Fruit fly (Drosophila melanogaster): ENCODE results near the gene Herp.
A peak's percentile ranks its signal among the peaks of the same experiment; 100 is the strongest.

The Herp gene

DNA sequence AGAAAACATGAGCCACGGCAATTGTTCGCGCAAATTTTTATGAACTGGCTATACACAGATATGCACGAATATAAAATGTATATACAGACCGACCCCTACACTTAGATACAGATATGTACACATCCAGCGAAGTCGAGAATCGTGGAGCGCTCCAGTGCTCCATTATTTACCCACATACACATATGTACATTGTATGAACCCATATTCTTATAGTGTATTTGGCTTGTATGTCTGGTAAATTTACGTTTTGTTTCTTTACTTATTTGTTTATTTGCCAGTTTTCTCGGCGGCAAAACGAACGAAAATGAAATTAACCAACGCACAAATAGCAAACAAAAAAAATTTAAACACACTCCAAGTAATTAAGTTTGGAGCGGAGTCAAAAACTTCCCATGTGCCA lies 13.5 kb upstream of the Herp start (continued):
- TF ChIP-seq MTF-1 (GFP tag; optimal IDR thresholded peaks at IDR 0.05; ENCODE audit: borderline replicate concordance) (peak; percentile 77), nmo (GFP tag; optimal IDR thresholded peaks at IDR 0.05) (no peak), Spps (tag; optimal IDR thresholded peaks at IDR 0.05) (no peak), trem (tag; optimal IDR thresholded peaks at IDR 0.05) (no peak), slou (GFP tag; optimal IDR thresholded peaks at IDR 0.05) (peak; percentile 41), Sry-β (GFP tag; optimal IDR thresholded peaks at IDR 0.05) (peak; percentile 12), wdn (GFP tag; IDR thresholded peaks at IDR 0.05) (peak; percentile 37; the same call in 1 of the 2 replicates), salm (tag; optimal IDR thresholded peaks at IDR 0.05) (no peak), Optix (GFP tag; IDR thresholded peaks at IDR 0.05) (no peak), CG11093 (GFP tag; IDR thresholded peaks at IDR 0.05) (0 out of 3 replicates have a peak, but pooled peaks have one; percentile 30), ro (GFP tag; IDR thresholded peaks at IDR 0.05) (no peak), CG6654 (GFP tag; optimal IDR thresholded peaks at IDR 0.05) (no peak), CG9727 (GFP tag; optimal IDR thresholded peaks at IDR 0.05) (peak; percentile 56), CG17186 (GFP tag; optimal IDR thresholded peaks at IDR 0.05) (peak; percentile 26), tgo (GFP tag; IDR thresholded peaks at IDR 0.05) (peak; percentile 27; the same call in 1 of the 3 replicates), Awh (GFP tag; IDR thresholded peaks at IDR 0.05) (peak; percentile 84), ac (GFP tag; optimal IDR thresholded peaks at IDR 0.05) (no peak), CG13296 (GFP tag; optimal IDR thresholded peaks at IDR 0.05) (peak; percentile 83), gcm2 (GFP tag; optimal IDR thresholded peaks at IDR 0.05) (peak; percentile 3), nau (GFP tag; optimal IDR thresholded peaks at IDR 0.05) (peak; percentile 68), CG2712 (tag; optimal IDR thresholded peaks at IDR 0.05) (peak; percentile 34), CG7556 (GFP tag; optimal IDR thresholded peaks at IDR 0.05) (peak; percentile 34), Sry-δ (GFP tag; optimal IDR thresholded peaks at IDR 0.05) (peak; percentile 1), CG12299 (tag; optimal IDR thresholded peaks at IDR 0.05) (peak; percentile 76), Deaf1 (tag; optimal IDR thresholded peaks at IDR 0.05) (peak; percentile 22), CG12391 (tag; optimal IDR thresholded peaks at IDR 0.05) (no peak), kni (GFP tag; optimal IDR thresholded peaks at IDR 0.05) (peak; percentile 89), chm (GFP tag; IDR thresholded peaks at IDR 0.05) (peak; percentile 62; the same call in 1 of the 2 replicates), pan (optimal IDR thresholded peaks at IDR 0.05) (no peak), pan (GFP tag; optimal IDR thresholded peaks at IDR 0.05 in 1 of 2, IDR thresholded peaks at IDR 0.05 in 1 of 2) (peak in 1 of 2 experiments; percentile 43), CG5180 (GFP tag; optimal IDR thresholded peaks at IDR 0.05) (peak; percentile 32), CG15601 (tag; optimal IDR thresholded peaks at IDR 0.05) (peak; percentile 61), Pdp1 (GFP tag; optimal IDR thresholded peaks at IDR 0.05) (peak in 1 of 2 experiments; percentile 21), ftz-f1 (GFP tag; optimal IDR thresholded peaks at IDR 0.05) (no peak), CG33213 (GFP tag; optimal IDR thresholded peaks at IDR 0.05) (peak; percentile 69), CG11723 (GFP tag; optimal IDR thresholded peaks at IDR 0.05) (peak; percentile 13), PHDP (tag; optimal IDR thresholded peaks at IDR 0.05) (peak; percentile 57), CG13624 (GFP tag; optimal IDR thresholded peaks at IDR 0.05) (peak; percentile 61), dysf (GFP tag; IDR thresholded peaks at IDR 0.05) (peak; percentile 46; the same call in 2 of the 3 replicates), Mes4 (GFP tag; optimal IDR thresholded peaks at IDR 0.05) (no peak), Dbx (GFP tag; IDR thresholded peaks at IDR 0.05) (peak; percentile 29; the same call in 1 of the 3 replicates), CG2678 (tag; optimal IDR thresholded peaks at IDR 0.05) (peak; percentile 80), CG11504 (tag; optimal IDR thresholded peaks at IDR 0.05) (no peak), CG32767 (GFP tag; IDR thresholded peaks at IDR 0.05) (peak; percentile 46; the same call in 1 of the 2 replicates), sob (GFP tag; IDR thresholded peaks at IDR 0.05) (peak; percentile 73; the same call in 1 of the 2 replicates), ind (GFP tag; optimal IDR thresholded peaks at IDR 0.05) (no peak), nerfin-1 (tag; optimal IDR thresholded peaks at IDR 0.05) (peak; percentile 45), NC2β (GFP tag; optimal IDR thresholded peaks at IDR 0.05) (no peak), CG14014 (GFP tag; IDR thresholded peaks at IDR 0.05) (peak; percentile 61; the same call in 1 of the 2 replicates), CG12104 (GFP tag; optimal IDR thresholded peaks at IDR 0.05) (peak; percentile 64)
